Worm (Caenorhabditis elegans) whole organism, late embryonic: ENCODE measurements around the gene ZK105.11.

Experiments
- ceh-14 ChIP-seq: sonication (generic microtip); optimal IDR thresholded peaks from 2 replicates; lab custom pipeline; 2016; ENCODE audit warnings: missing genotype, missing genetic modification characterization, missing compliant biosample characterization
- ceh-30 ChIP-seq: fragments of 150-350 bp; optimal IDR thresholded peaks from 2 replicates; lab custom pipeline; 2014; ENCODE audit warnings: missing biosample characterization, missing genetic modification characterization
- ets-4 ChIP-seq: sonication (generic microtip); optimal IDR thresholded peaks from 2 replicates; lab custom pipeline; 2016; ENCODE audit warnings: missing genetic modification characterization, missing compliant biosample characterization
- fax-1 ChIP-seq: sonication (generic microtip); optimal IDR thresholded peaks from 2 replicates; lab custom pipeline; 2016; ENCODE audit warnings: missing genotype, missing genetic modification characterization, missing compliant biosample characterization
- fkh-10 ChIP-seq: fragments of 150-350 bp; optimal IDR thresholded peaks from 2 replicates; lab custom pipeline; 2014; ENCODE audit warnings: missing biosample characterization, missing genetic modification reagents, missing genetic modification characterization
- hlh-30 ChIP-seq: sonication (generic microtip); optimal IDR thresholded peaks from 2 replicates; lab custom pipeline; 2017; ENCODE audit warnings: antibody characterized with exemption, missing genetic modification characterization, missing compliant biosample characterization; ENCODE audit not compliant: insufficient read depth
- hlh-6 ChIP-seq: sonication (generic microtip); optimal IDR thresholded peaks from 2 replicates; lab custom pipeline; 2016; ENCODE audit warnings: missing genotype, missing genetic modification characterization, missing compliant biosample characterization
- madf-2 ChIP-seq: sonication (generic microtip); optimal IDR thresholded peaks from 2 replicates; lab custom pipeline; 2017; ENCODE audit warnings: missing genetic modification characterization, missing compliant biosample characterization
- nhr-11 ChIP-seq: fragments of 150-350 bp; optimal IDR thresholded peaks from 2 replicates; lab custom pipeline; 2014; ENCODE audit warnings: missing biosample characterization, missing genetic modification characterization
- npax-4 ChIP-seq: sonication (generic microtip); optimal IDR thresholded peaks from 2 replicates; lab custom pipeline; 2016; ENCODE audit warnings: missing genetic modification characterization, missing compliant biosample characterization
- pha-2 ChIP-seq: sonication (generic microtip); optimal IDR thresholded peaks from 2 replicates; lab custom pipeline; 2017; ENCODE audit warnings: mild to moderate bottlenecking, missing genetic modification characterization, missing compliant biosample characterization
- pha-4 ChIP-seq: fragments of 150-350 bp; optimal IDR thresholded peaks from 2 replicates; lab custom pipeline; 2018; ENCODE audit warnings: missing biosample characterization, missing genetic modification reagents, missing genetic modification characterization
- pqm-1 ChIP-seq: sonication (generic microtip); optimal IDR thresholded peaks from 2 replicates; lab custom pipeline; 2016; ENCODE audit warnings: missing genetic modification characterization, missing compliant biosample characterization
- pros-1 ChIP-seq: fragments of 150-350 bp; optimal IDR thresholded peaks from 2 replicates; lab custom pipeline; 2014; ENCODE audit warnings: missing biosample characterization, missing genetic modification reagents, missing genetic modification characterization

- TF ChIP-seq madf-2 (no peak), pha-4 (tag; lab: Kevin White, UChicago) (no peak), fax-1 (tag; lab: Kevin White, UChicago) (no peak), nhr-11 (tag; lab: Kevin White, UChicago) (no peak), hlh-30 (tag; lab: Kevin White, UChicago) (no peak), pha-2 (no peak), pros-1 (tag; lab: Kevin White, UChicago) (no peak), npax-4 (no peak), ceh-14 (tag; lab: Kevin White, UChicago) (no peak), ceh-30 (tag; lab: Kevin White, UChicago) (no peak), pqm-1 (tag; lab: Kevin White, UChicago) (no peak), ets-4 (tag; lab: Kevin White, UChicago) (no peak), hlh-6 (tag; lab: Kevin White, UChicago) (no peak), fkh-10 (GFP tag; lab: Kevin White, UChicago) (no peak)
These were observed 38.7 kb upstream of the ZK105.11 start for ce11 chrV:7747132-7747531.
